Worm (Caenorhabditis elegans) whole organism, early embryonic: ENCODE measurements around the gene C14A4.7.

ENCODE experiments used
- B0310.2 ChIP-seq: sonication (generic microtip); optimal IDR thresholded peaks from 2 replicates; lab custom pipeline; 2016; ENCODE audit warnings: mild to moderate bottlenecking, missing genetic modification characterization, missing compliant biosample characterization
- F13C5.2 ChIP-seq: sonication (generic microtip); optimal IDR thresholded peaks from 2 replicates; lab custom pipeline; 2017; ENCODE audit warnings: mild to moderate bottlenecking, missing genetic modification characterization, inconsistent platforms, missing compliant biosample characterization
- aly-1 ChIP-seq: sonication (generic microtip); optimal IDR thresholded peaks from 2 replicates; lab custom pipeline; 2016; ENCODE audit warnings: missing genetic modification characterization, missing compliant biosample characterization
- ama-1 ChIP-seq: fragments of 150-350 bp; optimal IDR thresholded peaks from 2 replicates; lab custom pipeline; 2014
- ceh-13 ChIP-seq: fragments of 200-800 bp; sonication (Bioruptor generic); optimal IDR thresholded peaks from 2 replicates; lab custom pipeline; 2018; ENCODE audit warnings: mild to moderate bottlenecking, missing genetic modification characterization, missing compliant biosample characterization
- ceh-36 ChIP-seq: sonication (generic microtip); optimal IDR thresholded peaks from 2 replicates; lab custom pipeline; 2016; ENCODE audit warnings: missing genetic modification characterization, inconsistent platforms, missing compliant biosample characterization
- ets-7 ChIP-seq: sonication (generic microtip); optimal IDR thresholded peaks from 2 replicates; lab custom pipeline; 2016; ENCODE audit warnings: missing genotype, missing genetic modification characterization, missing compliant biosample characterization
- flt-1 ChIP-seq: fragments of 200-800 bp; sonication (Bioruptor generic); IDR thresholded peaks from 2 replicates; pipeline ENCODE4 v1.3.6; 2022; ENCODE audit warnings: missing genetic modification characterization, missing compliant biosample characterization
- hmbx-1 ChIP-seq: sonication (generic microtip); optimal IDR thresholded peaks from 2 replicates; lab custom pipeline; 2016; ENCODE audit warnings: mild to moderate bottlenecking, missing genetic modification characterization, missing compliant biosample characterization
- hmg-4 ChIP-seq: fragments of 200-800 bp; sonication (Bioruptor generic); optimal IDR thresholded peaks from 2 replicates; lab custom pipeline; 2018; ENCODE audit warnings: mild to moderate bottlenecking, missing genetic modification characterization, missing compliant biosample characterization
- hnd-1 ChIP-seq: sonication (generic microtip); optimal IDR thresholded peaks from 2 replicates; lab custom pipeline; 2016; ENCODE audit warnings: missing genetic modification characterization, missing compliant biosample characterization
- pes-1 ChIP-seq: fragments of 200-800 bp; sonication (Bioruptor generic); IDR thresholded peaks from 2 replicates; pipeline ENCODE4 v1.3.6; 2022; ENCODE audit warnings: missing genetic modification reagents, missing genetic modification characterization, missing compliant biosample characterization
- scrt-1 ChIP-seq: fragments of 200-800 bp; sonication (Bioruptor generic); IDR thresholded peaks from 2 replicates; pipeline ENCODE4 v1.3.6; 2022; ENCODE audit warnings: missing genetic modification characterization, missing compliant biosample characterization
- sea-1 ChIP-seq: fragments of 200-800 bp; sonication (Bioruptor generic); conservative IDR thresholded peaks from 2 replicates; pipeline ENCODE4 v1.3.6; 2022; ENCODE audit warnings: missing genetic modification characterization, missing compliant biosample characterization
- tbx-11 ChIP-seq: fragments of 200-800 bp; sonication (Bioruptor generic); IDR thresholded peaks from 2 replicates; pipeline ENCODE4 v1.3.6; 2022; ENCODE audit warnings: missing genetic modification characterization, missing compliant biosample characterization
- tbx-37 ChIP-seq: fragments of 200-800 bp; sonication (Bioruptor generic); conservative IDR thresholded peaks from 2 replicates; pipeline ENCODE4 v1.3.6; 2022; ENCODE audit warnings: missing genetic modification reagents, missing genetic modification characterization, missing compliant biosample characterization
- tra-4 ChIP-seq: sonication (generic microtip); optimal IDR thresholded peaks from 2 replicates; lab custom pipeline; 2017; ENCODE audit warnings: missing genetic modification characterization, missing compliant biosample characterization

Gene C14A4.7

ce11 chrII:10556550-10557205, 39.7 kb downstream of the C14A4.7 start:
- TF ChIP-seq tbx-11 (GFP tag; lab: Robert Waterston, UW) (no peak), F13C5.2 (tag; lab: Kevin White, UChicago) (no peak), ama-1 (lab: Kevin White, UChicago) (no peak), sea-1 (GFP tag; lab: Robert Waterston, UW) (no peak), scrt-1 (no peak), hnd-1 (tag; lab: Kevin White, UChicago) (no peak), ceh-36 (tag; lab: Kevin White, UChicago) (no peak)

ce11 chrII:10555484-10556075, 40.8 kb downstream of the C14A4.7 start:
- no peak for TF ChIP-seq tbx-11 (GFP tag; lab: Robert Waterston, UW)

- TF ChIP-seq ceh-13 (GFP tag; lab: Kevin White, UChicago) = no peak
- no peak for TF ChIP-seq ama-1 (lab: Kevin White, UChicago)
Observed at ce11 chrII:10554972-10555371, 41.4 kb downstream of the C14A4.7 start, which contains the start of gene mnk-1. TSS of gene mnk-1 (minus strand) at chrII:10555044.

- TF ChIP-seq scrt-1 (no peak), ama-1 (lab: Kevin White, UChicago) (no peak), ets-7 (tag; lab: Kevin White, UChicago) (no peak), tbx-11 (GFP tag; lab: Robert Waterston, UW) (no peak), tra-4 (tag; lab: Kevin White, UChicago) (no peak), ceh-36 (tag; lab: Kevin White, UChicago) (no peak), sea-1 (GFP tag; lab: Robert Waterston, UW) (no peak), flt-1 (no peak), B0310.2 (tag; lab: Kevin White, UChicago) (no peak), hnd-1 (tag; lab: Kevin White, UChicago) (no peak)
Observed at ce11 chrII:10554046-10554399, 42.3 kb downstream of the C14A4.7 start.

ce11 chrII:10553377-10554045, 42.9 kb downstream of the C14A4.7 start:
- TF ChIP-seq B0310.2 (tag; lab: Kevin White, UChicago) = no peak
- TF ChIP-seq sea-1 (GFP tag; lab: Robert Waterston, UW) = no peak
- no peak for TF ChIP-seq aly-1 (tag; lab: Kevin White, UChicago)
- TF ChIP-seq scrt-1 = no peak
- no peak for TF ChIP-seq tbx-11 (GFP tag; lab: Robert Waterston, UW)
- TF ChIP-seq ceh-13 (GFP tag; lab: Kevin White, UChicago) = no peak
- no peak for TF ChIP-seq hmg-4 (GFP tag; lab: Kevin White, UChicago)
- no peak for TF ChIP-seq tra-4 (tag; lab: Kevin White, UChicago)
- TF ChIP-seq ceh-36 (tag; lab: Kevin White, UChicago) = no peak
- no peak for TF ChIP-seq pes-1 (GFP tag; lab: Robert Waterston, UW)
- no peak for TF ChIP-seq tbx-37 (GFP tag; lab: Robert Waterston, UW)
- TF ChIP-seq flt-1 = no peak
- TF ChIP-seq ama-1 (lab: Kevin White, UChicago) = no peak

ce11 chrII:10551985-10552736, 44.2 kb downstream of the C14A4.7 start:
- no peak for TF ChIP-seq hnd-1 (tag; lab: Kevin White, UChicago)

- TF ChIP-seq aly-1 (tag; lab: Kevin White, UChicago) (no peak), ceh-13 (GFP tag; lab: Kevin White, UChicago) (no peak), ets-7 (tag; lab: Kevin White, UChicago) (no peak), scrt-1 (no peak), hmbx-1 (tag; lab: Kevin White, UChicago) (no peak), tbx-37 (GFP tag; lab: Robert Waterston, UW) (no peak), hmg-4 (GFP tag; lab: Kevin White, UChicago) (no peak), ama-1 (lab: Kevin White, UChicago) (no peak)
Observed at ce11 chrII:10550872-10551647, 45.3 kb downstream of the C14A4.7 start.
